Worm (Caenorhabditis elegans): Measurements from ENCODE around the gene F56D6.20.

ce11 chrIV:3869875-3870274, 42.8 kb upstream of the F56D6.20 start:
- TF ChIP-seq unc-130 (GFP tag; optimal IDR thresholded peaks at IDR 0.05), result no peak
- no peak for TF ChIP-seq nhr-77 (tag; optimal IDR thresholded peaks at IDR 0.05)
- no peak for TF ChIP-seq hlh-11 (tag; optimal IDR thresholded peaks at IDR 0.05)
- no peak for TF ChIP-seq Y75B8A.6 (GFP tag; IDR thresholded peaks at IDR 0.05)
- no peak for TF ChIP-seq nhr-25 (tag; optimal IDR thresholded peaks at IDR 0.05; ENCODE audit: borderline replicate concordance, insufficient read depth)
